Fruit fly (Drosophila melanogaster) whole organism, embryonic: ENCODE measurements around the gene Ctu2.
A peak's percentile ranks its signal among the peaks of the same experiment; 100 is the strongest.

Experiments used
- BEAF-32 ChIP-seq: fragments of 200-800 bp; sonication (Bioruptor generic); optimal IDR thresholded peaks from 3 replicates; lab custom pipeline; 2017; ENCODE audit warnings: missing biosample characterization, missing genetic modification characterization, mild to moderate bottlenecking, moderate library complexity, missing genetic modification reagents
- Bgb ChIP-seq: fragments of 200-800 bp; sonication (Bioruptor generic); IDR thresholded peaks from 2 replicates; pipeline ENCODE4 v1.3.6; 2022; ENCODE audit warnings: missing biosample characterization, missing genetic modification characterization; ENCODE audit not compliant: partially characterized antibody
- CG10209 ChIP-seq: fragments of 200-800 bp; sonication (Bioruptor generic); optimal IDR thresholded peaks from 3 replicates; lab custom pipeline; 2017; ENCODE audit warnings: missing biosample characterization, mild to moderate bottlenecking, missing genetic modification characterization, missing genetic modification reagents
- CG10543 ChIP-seq: fragments of 200-800 bp; sonication (Bioruptor generic); optimal IDR thresholded peaks from 3 replicates; lab custom pipeline; 2017; ENCODE audit warnings: missing biosample characterization, mild to moderate bottlenecking, missing genetic modification characterization, moderate library complexity
- CG10565 ChIP-seq: fragments of 200-800 bp; sonication (Bioruptor generic); optimal IDR thresholded peaks from 3 replicates; lab custom pipeline; 2016; ENCODE audit warnings: missing biosample characterization, mild to moderate bottlenecking, missing genetic modification characterization
- CG10959 ChIP-seq: fragments of 200-800 bp; sonication (Bioruptor generic); IDR thresholded peaks from 2 replicates; pipeline ENCODE4 v1.3.6; 2022; ENCODE audit warnings: missing biosample characterization, missing genetic modification characterization
- CG11085 ChIP-seq: fragments of 200-800 bp; sonication (Bioruptor generic); IDR thresholded peaks from 2 replicates; pipeline ENCODE4 v1.3.6; 2022; ENCODE audit warnings: missing biosample characterization, missing genetic modification characterization
- CG12769 ChIP-seq: fragments of 200-800 bp; sonication (Bioruptor generic); optimal IDR thresholded peaks from 2 replicates; lab custom pipeline; 2019; ENCODE audit warnings: missing biosample characterization, mild to moderate bottlenecking, missing genetic modification characterization, moderate library complexity
- CG13287 ChIP-seq: fragments of 200-800 bp; sonication (Bioruptor generic); IDR thresholded peaks from 2 replicates; pipeline ENCODE4 v1.3.6; 2022; ENCODE audit warnings: missing biosample characterization, missing genetic modification characterization; ENCODE audit not compliant: partially characterized antibody
- CG15601 ChIP-seq: fragments of 200-800 bp; sonication (Bioruptor generic); optimal IDR thresholded peaks from 3 replicates; lab custom pipeline; 2019; ENCODE audit warnings: missing biosample characterization, mild to moderate bottlenecking, missing genetic modification characterization, moderate library complexity
- CG16779 ChIP-seq: fragments of 200-800 bp; sonication (Bioruptor generic); IDR thresholded peaks from 2 replicates; pipeline ENCODE4 v1.3.6; 2022; ENCODE audit warnings: missing biosample characterization, missing genetic modification characterization
- CG16813 ChIP-seq: fragments of 200-800 bp; sonication (Bioruptor generic); IDR thresholded peaks from 3 replicates; pipeline ENCODE4 v1.3.6; 2022; ENCODE audit warnings: missing biosample characterization, missing genetic modification characterization; ENCODE audit not compliant: partially characterized antibody
- CG2116 ChIP-seq: fragments of 200-800 bp; sonication (Bioruptor generic); optimal IDR thresholded peaks from 3 replicates; lab custom pipeline; 2018; ENCODE audit warnings: missing biosample characterization, mild to moderate bottlenecking, missing genetic modification characterization
- CG2712 ChIP-seq: fragments of 200-800 bp; optimal IDR thresholded peaks from 3 replicates; lab custom pipeline; 2019; ENCODE audit warnings: missing biosample characterization, mild to moderate bottlenecking, missing genetic modification characterization, moderate library complexity
- CG3995 ChIP-seq: fragments of 200-800 bp; sonication (Bioruptor generic); optimal IDR thresholded peaks from 3 replicates; lab custom pipeline; 2016; ENCODE audit warnings: missing biosample characterization, missing genetic modification characterization
- CG4854 ChIP-seq: fragments of 200-800 bp; sonication (Bioruptor generic); optimal IDR thresholded peaks from 2 replicates; lab custom pipeline; 2016; ENCODE audit warnings: missing biosample characterization, missing genetic modification characterization, inconsistent platforms
- CG5953 ChIP-seq: fragments of 200-800 bp; sonication (Bioruptor generic); IDR thresholded peaks from 2 replicates; pipeline ENCODE4 v1.3.6; 2022; ENCODE audit warnings: missing biosample characterization, missing genetic modification characterization
- CG6791 ChIP-seq: fragments of 200-800 bp; sonication (Bioruptor generic); IDR thresholded peaks from 3 replicates; pipeline ENCODE4 v1.3.6; 2022; ENCODE audit warnings: missing biosample characterization, missing genetic modification characterization; ENCODE audit not compliant: partially characterized antibody
- CG7928 ChIP-seq: fragments of 200-800 bp; sonication (Bioruptor generic); optimal IDR thresholded peaks from 2 replicates; lab custom pipeline; 2017; ENCODE audit warnings: missing biosample characterization, mild to moderate bottlenecking, missing genetic modification characterization
- CG9797 ChIP-seq: fragments of 200-800 bp; sonication (Bioruptor generic); optimal IDR thresholded peaks from 3 replicates; lab custom pipeline; 2018; ENCODE audit warnings: missing biosample characterization, mild to moderate bottlenecking, missing genetic modification characterization
- D19A ChIP-seq: fragments of 200-800 bp; optimal IDR thresholded peaks from 3 replicates; lab custom pipeline; 2019; ENCODE audit warnings: missing biosample characterization, mild to moderate bottlenecking, missing genetic modification characterization, moderate library complexity
- Dll ChIP-seq: fragments of 200-800 bp; sonication (Bioruptor generic); IDR thresholded peaks from 4 replicates; pipeline ENCODE4 v1.3.6; 2022; ENCODE audit warnings: missing biosample characterization, missing genetic modification characterization; ENCODE audit not compliant: partially characterized antibody
- Drgx ChIP-seq: fragments of 200-800 bp; sonication (Bioruptor generic); IDR thresholded peaks from 2 replicates; pipeline ENCODE4 v1.3.6; 2022; ENCODE audit warnings: missing biosample characterization, missing genetic modification characterization
- E2f2 ChIP-seq: fragments of 200-800 bp; sonication (Bioruptor generic); IDR thresholded peaks from 2 replicates; pipeline ENCODE4 v1.3.6; 2022; ENCODE audit warnings: missing biosample characterization, missing genetic modification characterization
- Ets97D ChIP-seq: fragments of 200-800 bp; sonication (Bioruptor generic); optimal IDR thresholded peaks from 3 replicates; lab custom pipeline; 2016; ENCODE audit warnings: missing biosample characterization, missing genetic modification characterization
- Hmr ChIP-seq: fragments of 200-800 bp; sonication (Bioruptor generic); optimal IDR thresholded peaks from 3 replicates; lab custom pipeline; 2017; ENCODE audit warnings: mild to moderate bottlenecking, missing biosample characterization, missing genetic modification reagents, missing genetic modification characterization
- MBD-R2 ChIP-seq: fragments of 200-800 bp; sonication (Bioruptor generic); IDR thresholded peaks from 2 replicates; pipeline ENCODE4 v1.3.6; 2022; ENCODE audit warnings: missing biosample characterization, missing genetic modification characterization
- Med ChIP-seq: fragments of 200-800 bp; sonication (Bioruptor generic); peaks from one replicate; lab custom pipeline; 2016; ENCODE audit warnings: missing biosample characterization, missing genetic modification characterization, mild to moderate bottlenecking, inconsistent platforms, moderate library complexity
- Mes4 ChIP-seq: fragments of 200-800 bp; sonication (Bioruptor generic); optimal IDR thresholded peaks from 2 replicates; lab custom pipeline; 2016; ENCODE audit warnings: missing biosample characterization, missing genetic modification characterization
- Sin3A ChIP-seq: fragments of >200 bp; optimal IDR thresholded peaks from 2 replicates; lab custom pipeline; 2018
- Ssrp ChIP-seq: fragments of 200-800 bp; sonication (Bioruptor generic); optimal IDR thresholded peaks from 2 replicates; lab custom pipeline; 2018; ENCODE audit warnings: missing biosample characterization, mild to moderate bottlenecking, missing genetic modification characterization, moderate library complexity
- abd-A ChIP-seq: fragments of 200-800 bp; sonication (Bioruptor generic); optimal IDR thresholded peaks from 3 replicates; lab custom pipeline; 2019; ENCODE audit warnings: missing biosample characterization, mild to moderate bottlenecking, missing genetic modification characterization, moderate library complexity
- amos ChIP-seq: fragments of 200-800 bp; sonication (Bioruptor generic); IDR thresholded peaks from 2 replicates; pipeline ENCODE4 v1.3.6; 2022; ENCODE audit warnings: missing biosample characterization, missing genetic modification characterization; ENCODE audit not compliant: partially characterized antibody
- croc ChIP-seq: fragments of 200-800 bp; sonication (Bioruptor generic); conservative IDR thresholded peaks from 3 replicates; pipeline ENCODE4 v1.3.6; 2022; ENCODE audit warnings: missing biosample characterization, missing genetic modification characterization
- dan ChIP-seq: fragments of 200-800 bp; sonication (Bioruptor generic); IDR thresholded peaks from 2 replicates; pipeline ENCODE4 v1.3.6; 2022; ENCODE audit warnings: missing biosample characterization, missing genetic modification characterization
- eyg ChIP-seq: fragments of 200-800 bp; sonication (Bioruptor generic); optimal IDR thresholded peaks from 3 replicates; lab custom pipeline; 2016; ENCODE audit warnings: missing biosample characterization, missing genetic modification characterization
- fd96Cb ChIP-seq: fragments of 200-800 bp; sonication (Bioruptor generic); optimal IDR thresholded peaks from 2 replicates; lab custom pipeline; 2018; ENCODE audit warnings: missing biosample characterization, mild to moderate bottlenecking, missing genetic modification characterization, moderate library complexity
- gsb-n ChIP-seq: fragments of 200-800 bp; sonication (Bioruptor generic); optimal IDR thresholded peaks from 3 replicates; lab custom pipeline; 2018; ENCODE audit warnings: missing biosample characterization, mild to moderate bottlenecking, missing genetic modification characterization
- inv ChIP-seq: fragments of 200-800 bp; sonication (Bioruptor generic); IDR thresholded peaks from 2 replicates; pipeline ENCODE4 v1.3.6; 2022; ENCODE audit warnings: missing biosample characterization, missing genetic modification characterization; ENCODE audit not compliant: partially characterized antibody
- lbe ChIP-seq: fragments of 200-800 bp; sonication (Bioruptor generic); optimal IDR thresholded peaks from 2 replicates; lab custom pipeline; 2016; ENCODE audit warnings: missing biosample characterization, mild to moderate bottlenecking, missing genetic modification characterization
- mirr ChIP-seq: fragments of 200-800 bp; sonication (Bioruptor generic); optimal IDR thresholded peaks from 3 replicates; lab custom pipeline; 2018; ENCODE audit warnings: missing biosample characterization, mild to moderate bottlenecking, missing genetic modification characterization
- mld ChIP-seq: fragments of 200-800 bp; sonication (Bioruptor generic); IDR thresholded peaks from 3 replicates; pipeline ENCODE4 v1.3.6; 2022; ENCODE audit warnings: missing biosample characterization, missing genetic modification characterization; ENCODE audit not compliant: partially characterized antibody
- nmo ChIP-seq: fragments of 200-800 bp; sonication (Bioruptor generic); optimal IDR thresholded peaks from 2 replicates; lab custom pipeline; 2018; ENCODE audit warnings: missing biosample characterization, mild to moderate bottlenecking, missing genetic modification characterization, moderate library complexity
- onecut ChIP-seq: fragments of 200-800 bp; sonication (Bioruptor generic); IDR thresholded peaks from 2 replicates; pipeline ENCODE4 v1.3.6; 2022; ENCODE audit warnings: missing biosample characterization, missing genetic modification characterization
- peb ChIP-seq: fragments of 200-800 bp; sonication (Bioruptor generic); IDR thresholded peaks from 2 replicates; pipeline ENCODE4 v1.3.6; 2022; ENCODE audit warnings: missing biosample characterization, missing genetic modification characterization
- pzg ChIP-seq: fragments of 200-800 bp; sonication (Bioruptor generic); optimal IDR thresholded peaks from 3 replicates; lab custom pipeline; 2018; ENCODE audit warnings: missing biosample characterization, mild to moderate bottlenecking, missing genetic modification characterization, moderate library complexity
- sr ChIP-seq: fragments of 200-800 bp; sonication (Bioruptor generic); IDR thresholded peaks from 3 replicates; pipeline ENCODE4 v1.3.6; 2022; ENCODE audit warnings: missing biosample characterization, missing genetic modification characterization
- tin ChIP-seq: fragments of 200-800 bp; sonication (Bioruptor generic); optimal IDR thresholded peaks from 3 replicates; lab custom pipeline; 2016; ENCODE audit warnings: missing biosample characterization, missing genetic modification characterization
- unc-4 ChIP-seq: fragments of 200-800 bp; sonication (Bioruptor generic); IDR thresholded peaks from 2 replicates; pipeline ENCODE4 v1.3.6; 2022; ENCODE audit warnings: missing biosample characterization, missing genetic modification characterization; ENCODE audit not compliant: partially characterized antibody
- wdn ChIP-seq: fragments of 200-800 bp; sonication (Bioruptor generic); IDR thresholded peaks from 2 replicates; pipeline ENCODE4 v1.3.6; 2022; ENCODE audit warnings: missing biosample characterization, missing genetic modification characterization

The Ctu2 gene

dm6 chr2L:19526316-19526715 lies 33.3 kb upstream of the Ctu2 start, which contains the start of the genes Dpm1 and CG10137 (continued):
- TF ChIP-seq CG12769 (tag; lab: Kevin White, UChicago) (no peak), peb (GFP tag; lab: Robert Waterston, UW) (no peak), tin (GFP tag; lab: Kevin White, UChicago) (no peak), MBD-R2 (GFP tag; lab: Robert Waterston, UW) (peak; percentile 82), CG15601 (peak; percentile 15), CG2116 (GFP tag; lab: Kevin White, UChicago) (peak; percentile 74), pzg (GFP tag; lab: Kevin White, UChicago) (peak; percentile 63), CG9797 (GFP tag; lab: Kevin White, UChicago) (peak; percentile 70), mirr (GFP tag; lab: Kevin White, UChicago) (no peak), gsb-n (tag; lab: Kevin White, UChicago) (peak; percentile 67), wdn (no peak), Dll (GFP tag; lab: Robert Waterston, UW) (peak; percentile 85), CG6791 (GFP tag; lab: Robert Waterston, UW) (peak; percentile 64), CG10565 (GFP tag; lab: Kevin White, UChicago) (no peak), Hmr (GFP tag; lab: Kevin White, UChicago) (peak; percentile 42), eyg (GFP tag; lab: Kevin White, UChicago) (no peak), BEAF-32 (GFP tag; lab: Kevin White, UChicago) (peak; percentile 82), amos (peak; percentile 70), CG13287 (GFP tag; lab: Robert Waterston, UW) (peak; percentile 82), Ssrp (tag; lab: Kevin White, UChicago) (no peak), nmo (peak; percentile 61), inv (GFP tag; lab: Robert Waterston, UW) (peak; percentile 40; the same call in 1 of the 2 replicates), fd96Cb (tag; lab: Kevin White, UChicago) (no peak), CG16779 (GFP tag; lab: Robert Waterston, UW) (no peak), lbe (GFP tag; lab: Kevin White, UChicago) (peak; percentile 63), sr (no peak), dan (GFP tag; lab: Robert Waterston, UW) (no peak), Mes4 (no peak), mld (GFP tag; lab: Robert Waterston, UW) (no peak), CG7928 (GFP tag; lab: Kevin White, UChicago) (no peak), Drgx (GFP tag; lab: Robert Waterston, UW) (no peak), CG10959 (GFP tag; lab: Robert Waterston, UW) (no peak), CG2712 (tag; lab: Kevin White, UChicago) (peak; percentile 23), CG11085 (GFP tag; lab: Robert Waterston, UW) (no peak), CG16813 (GFP tag; lab: Robert Waterston, UW) (peak; percentile 52; the same call in 2 of the 3 replicates), CG3995 (GFP tag; lab: Kevin White, UChicago) (peak; percentile 41), Bgb (GFP tag; lab: Robert Waterston, UW) (peak; percentile 73), unc-4 (GFP tag; lab: Robert Waterston, UW) (peak; percentile 73), CG5953 (no peak), D19A (no peak), abd-A (tag; lab: Kevin White, UChicago) (no peak), onecut (GFP tag; lab: Robert Waterston, UW) (no peak; the same call in 1 of the 2 replicates), CG4854 (GFP tag; lab: Kevin White, UChicago) (no peak), CG10543 (no peak), Ets97D (GFP tag; lab: Kevin White, UChicago) (peak; percentile 54), croc (GFP tag; lab: Robert Waterston, UW) (no peak), Med (GFP tag; lab: Kevin White, UChicago) (peak; percentile 66), E2f2 (GFP tag; lab: Robert Waterston, UW) (peak; percentile 62), Sin3A (lab: Kevin White, UChicago) (peak; percentile 40), CG10209 (GFP tag; lab: Kevin White, UChicago) (no peak)
